Worm (Caenorhabditis elegans): ENCODE results near the gene rrf-3.

rrf-3 gene

DNA sequence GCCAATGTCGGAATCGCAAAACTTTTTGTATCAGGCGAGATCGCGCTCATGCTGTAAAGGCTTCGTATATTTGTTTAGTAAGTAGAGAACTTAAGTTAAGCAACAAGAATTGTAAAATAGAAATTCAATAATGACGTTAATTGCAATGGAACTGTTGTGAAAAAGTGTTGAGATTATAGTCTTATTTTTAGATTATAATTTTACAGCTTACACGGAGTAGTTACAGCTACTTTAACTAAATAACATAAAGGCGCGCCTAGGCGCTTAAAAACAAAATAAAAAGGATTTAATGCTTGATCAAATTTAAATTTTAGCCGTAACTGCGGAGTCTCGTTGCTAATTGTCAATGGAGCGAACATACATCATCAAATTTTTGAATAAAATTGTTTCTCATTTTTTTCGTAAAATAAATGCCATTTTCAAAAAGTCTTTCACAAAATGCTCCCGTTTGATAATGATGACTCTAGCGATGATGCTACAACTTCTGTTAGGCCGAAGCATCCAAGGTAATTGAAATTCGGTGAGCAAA is at the start of gene rrf-3, which contains the start of gene emb-27:
Gene rrf-3, plus strand, starts transcription at position 346 of the 529 bp plus-strand sequence.
Gene emb-27, minus strand, starts transcription at position 51 of the 529 bp plus-strand sequence.
- no peak for TF ChIP-seq unc-62 (GFP tag; optimal IDR thresholded peaks at IDR 0.05)

DNA sequence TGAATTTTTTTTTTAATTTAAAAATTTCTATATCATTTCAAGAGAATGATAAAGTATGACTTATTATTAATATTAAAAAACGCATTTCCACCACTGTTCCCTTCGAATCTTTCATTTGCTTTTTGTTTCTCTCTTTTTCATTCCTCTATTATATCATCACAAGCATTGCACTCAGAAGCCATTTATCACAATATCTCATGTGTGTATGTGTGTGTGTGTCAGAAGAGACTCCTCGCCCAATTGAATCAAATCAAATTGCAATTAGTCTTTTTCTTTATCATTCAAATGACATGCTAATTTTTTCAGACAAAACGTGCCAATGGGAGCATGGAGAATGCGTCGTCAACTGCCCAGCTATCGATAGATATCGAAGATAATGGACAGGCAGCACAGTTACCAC is 46.1 kb upstream of the rrf-3 start, which contains the start of gene unc-105:
Gene unc-105, plus strand, starts transcription at position 301 of the 400 bp plus-strand sequence.
- TF ChIP-seq unc-62 (GFP tag; optimal IDR thresholded peaks at IDR 0.05) = no peak

DNA sequence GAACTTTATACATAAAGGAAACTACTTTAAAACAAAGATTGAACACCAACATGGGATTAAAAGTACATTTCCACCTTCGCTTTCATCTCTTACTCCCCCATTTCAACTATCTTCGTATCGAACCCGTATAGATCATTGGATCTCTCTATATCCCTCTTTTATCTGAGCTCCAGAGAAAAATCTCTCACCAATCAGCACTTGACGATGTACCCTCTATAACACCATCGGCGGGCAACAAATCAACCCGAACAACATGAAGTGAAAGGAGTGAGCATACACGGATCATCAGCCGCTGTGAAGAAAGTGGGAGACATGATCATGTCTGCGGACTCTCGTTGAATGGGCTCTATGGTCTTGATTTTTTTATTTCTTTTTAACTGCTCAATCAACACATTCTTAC is 44.8 kb upstream of the rrf-3 start:
- no peak for TF ChIP-seq unc-62 (GFP tag; optimal IDR thresholded peaks at IDR 0.05)

DNA sequence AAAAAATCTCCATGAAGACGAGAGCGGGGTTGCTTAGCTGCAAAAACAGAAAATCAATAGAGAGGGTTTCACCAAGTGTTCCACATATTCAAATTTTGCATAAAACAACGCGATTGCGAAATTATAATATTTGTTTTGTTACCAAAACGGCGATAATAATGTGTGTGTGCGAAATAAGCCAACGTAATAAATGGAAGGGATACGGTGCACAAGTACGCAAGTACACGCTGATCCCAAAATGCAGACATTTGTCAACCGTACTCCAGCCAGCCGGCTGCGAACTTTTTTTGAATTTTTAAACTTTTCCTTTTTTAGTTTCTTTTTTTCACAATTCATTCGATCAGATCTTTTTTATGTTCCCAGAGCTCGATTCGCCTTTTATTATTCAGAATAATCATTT is 37.4 kb upstream of the rrf-3 start, which contains the start of gene ire-1:
Gene ire-1, minus strand, starts transcription at position 44 of the 400 bp plus-strand sequence.
- TF ChIP-seq unc-62 (GFP tag; optimal IDR thresholded peaks at IDR 0.05) = no peak

DNA sequence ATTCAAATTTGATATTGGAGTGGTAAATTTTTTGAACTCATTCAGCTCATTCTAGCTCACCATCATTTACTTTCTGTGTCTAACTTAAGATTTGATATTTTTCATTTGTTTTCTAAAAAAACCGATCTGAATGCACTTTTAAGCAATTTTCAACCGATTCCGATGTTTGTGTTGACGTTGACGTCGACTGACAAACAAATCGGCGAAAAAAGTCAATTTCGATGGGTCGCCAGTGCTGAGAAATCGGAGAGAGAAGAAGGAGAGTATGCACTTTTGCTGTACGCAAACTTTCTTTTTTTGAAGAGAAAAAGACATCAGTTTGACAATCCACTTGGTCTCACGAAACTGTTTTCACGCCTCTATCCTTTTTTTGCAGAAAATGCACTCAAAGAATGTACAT is 36.8 kb upstream of the rrf-3 start:
- TF ChIP-seq unc-62 (GFP tag; optimal IDR thresholded peaks at IDR 0.05) = no peak

DNA sequence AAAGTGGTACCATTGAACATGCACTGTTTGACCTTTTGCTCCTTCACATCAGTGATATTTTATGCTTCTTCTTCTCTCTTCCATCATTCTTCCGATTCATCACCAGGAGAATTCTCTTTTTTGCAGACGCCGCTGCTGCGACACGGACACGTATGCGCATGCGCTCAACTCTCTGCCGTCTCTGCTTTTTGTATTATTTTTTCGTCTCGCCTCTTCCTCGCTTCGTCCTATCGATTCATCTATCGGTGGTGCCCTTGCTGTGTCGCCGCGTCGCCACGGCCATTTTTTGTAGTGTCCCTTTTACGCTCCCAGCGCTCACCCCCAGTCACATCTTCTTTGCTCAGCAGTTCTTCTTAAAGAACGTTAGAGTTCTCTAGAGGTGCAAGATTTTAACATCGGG is 36.1 kb upstream of the rrf-3 start:
- no peak for TF ChIP-seq unc-62 (GFP tag; optimal IDR thresholded peaks at IDR 0.05)

DNA sequence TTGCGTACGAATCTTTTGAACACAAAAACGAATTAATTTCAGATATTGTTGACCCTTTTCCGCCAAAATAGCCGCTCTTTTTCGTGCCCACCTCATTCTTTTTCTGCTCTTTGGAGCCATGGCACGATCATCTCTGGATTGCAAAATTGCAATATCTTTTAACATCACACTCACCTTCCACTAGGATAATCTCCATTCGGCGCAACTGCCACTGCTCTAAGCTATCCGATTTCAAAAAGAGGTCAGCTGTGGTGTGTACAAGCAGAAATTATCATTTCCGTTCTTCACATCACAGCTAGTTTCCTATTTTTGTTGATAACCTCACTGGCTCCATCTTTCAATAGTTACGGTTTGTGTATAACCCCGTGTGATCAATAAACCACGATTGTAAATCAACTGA is 35.6 kb upstream of the rrf-3 start:
- TF ChIP-seq unc-62 (GFP tag; optimal IDR thresholded peaks at IDR 0.05) = no peak

DNA sequence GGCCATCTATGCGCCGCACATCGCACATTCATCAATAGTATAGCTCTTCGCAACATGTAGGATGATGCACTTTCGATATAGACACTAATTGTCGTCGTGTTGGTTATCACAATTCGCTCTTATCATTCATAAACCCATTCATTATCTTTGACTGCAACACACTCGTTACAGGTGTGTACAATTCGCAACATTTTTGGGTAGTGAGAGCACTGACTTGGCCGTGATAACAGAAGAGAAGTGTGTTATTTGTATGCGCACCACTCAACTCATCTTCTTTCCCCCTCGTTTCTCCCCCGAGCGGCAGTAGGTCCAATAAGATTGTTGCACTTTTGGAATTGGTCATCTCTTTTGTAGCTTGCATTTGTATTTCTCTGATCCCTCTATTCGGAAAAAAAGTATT is 35.0 kb upstream of the rrf-3 start:
- no peak for TF ChIP-seq unc-62 (GFP tag; optimal IDR thresholded peaks at IDR 0.05)

DNA sequence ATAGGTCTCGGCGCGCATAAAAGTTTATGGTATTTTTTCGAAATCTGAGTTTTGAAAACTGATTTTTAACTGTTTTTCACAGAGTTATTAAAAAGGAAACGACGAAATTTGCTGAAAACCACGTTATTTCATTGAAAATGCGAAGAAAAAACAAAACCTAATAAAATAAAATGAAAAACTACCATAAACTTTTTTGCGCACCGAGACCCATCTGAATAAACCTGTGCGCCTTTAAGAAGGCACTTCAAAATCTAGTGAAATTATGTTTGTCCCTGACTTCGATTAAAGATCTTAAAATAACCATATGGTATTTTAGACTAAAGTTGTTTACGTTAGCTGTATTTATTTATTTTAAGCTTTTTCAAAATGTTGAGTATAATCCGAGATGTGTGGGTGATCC is 34.5 kb upstream of the rrf-3 start:
- TF ChIP-seq unc-62 (GFP tag; optimal IDR thresholded peaks at IDR 0.05) = no peak

DNA sequence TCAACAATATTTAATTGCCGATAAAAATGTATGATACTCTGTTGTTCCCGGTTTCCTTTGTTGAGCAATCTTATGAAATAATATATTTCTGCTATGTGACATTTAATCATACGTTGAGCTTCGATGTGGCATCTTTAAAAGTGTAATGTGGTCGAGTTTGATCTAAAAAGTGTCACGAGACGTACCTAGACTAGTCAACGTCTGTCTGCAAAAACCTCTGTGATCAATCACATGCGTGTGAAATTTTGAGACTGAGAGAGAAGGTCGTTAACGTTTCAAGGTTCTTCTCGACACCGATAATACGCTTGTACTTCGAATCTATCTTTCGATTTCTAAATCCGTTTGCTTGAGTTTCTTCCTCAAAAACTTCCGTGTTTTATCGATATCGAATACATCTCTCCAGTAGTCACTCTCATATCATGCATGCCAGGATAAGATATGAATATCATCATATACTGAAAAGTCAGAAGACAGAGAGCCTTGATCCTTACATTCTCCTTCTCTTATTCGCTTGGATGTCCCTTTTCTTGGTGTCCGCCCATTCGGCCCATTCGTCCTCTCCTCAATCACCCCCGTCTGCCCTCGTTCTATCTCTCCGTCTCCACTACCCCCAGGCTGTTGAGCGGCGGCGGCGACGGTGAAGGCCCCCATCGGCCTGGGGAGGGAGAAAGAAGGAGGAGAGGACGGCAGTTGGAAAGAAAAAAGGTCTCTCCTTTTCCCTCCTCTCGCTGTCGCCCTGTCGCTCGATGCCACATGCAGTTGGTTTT is 33.8 kb upstream of the rrf-3 start:
- TF ChIP-seq unc-62 (GFP tag; optimal IDR thresholded peaks at IDR 0.05) = no peak

DNA sequence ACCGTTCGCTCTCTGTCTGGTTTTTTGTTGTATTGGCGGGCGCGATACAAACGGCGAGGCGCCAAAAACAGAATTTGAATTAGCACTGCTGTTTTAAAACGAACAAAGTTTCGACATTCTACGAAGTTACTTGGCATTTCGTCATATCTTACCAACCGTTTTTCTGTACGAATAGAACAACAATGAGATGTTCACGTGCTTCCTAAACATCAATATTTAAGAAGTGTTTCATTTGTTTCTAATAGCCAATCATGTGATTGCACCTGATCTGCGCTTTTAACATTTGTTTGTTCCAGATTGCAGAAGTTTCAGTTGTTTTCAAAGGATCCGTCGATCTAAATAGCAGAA is 33.3 kb upstream of the rrf-3 start:
- TF ChIP-seq unc-62 (GFP tag; optimal IDR thresholded peaks at IDR 0.05) = no peak

DNA sequence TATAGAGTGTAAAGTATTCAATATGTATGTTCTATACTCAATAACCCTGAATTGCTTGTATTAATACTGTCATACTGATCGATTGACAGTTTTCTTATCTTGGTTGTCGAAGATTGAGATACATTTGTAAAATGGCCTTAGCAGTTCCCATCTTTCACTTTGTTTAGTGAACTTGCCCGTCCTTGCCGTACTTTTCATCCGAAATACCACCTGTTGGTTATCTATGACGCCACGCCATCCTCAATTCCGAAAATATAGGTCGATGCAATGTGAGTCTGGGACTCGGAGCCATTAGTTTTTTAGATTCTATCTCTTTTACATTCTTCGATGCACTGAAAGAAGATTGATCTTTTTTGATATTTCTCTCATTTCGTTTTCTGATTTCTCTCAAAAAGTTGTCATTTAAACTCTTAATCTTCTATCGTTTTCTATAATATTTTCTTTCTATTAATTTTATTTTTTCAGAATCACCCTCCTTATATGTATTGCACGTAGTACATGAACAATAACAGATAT is 32.7 kb upstream of the rrf-3 start, which contains the start of gene ulp-4:
Gene ulp-4, plus strand, starts transcription at position 466 of the 516 bp plus-strand sequence.
- TF ChIP-seq unc-62 (GFP tag; optimal IDR thresholded peaks at IDR 0.05) = no peak

DNA sequence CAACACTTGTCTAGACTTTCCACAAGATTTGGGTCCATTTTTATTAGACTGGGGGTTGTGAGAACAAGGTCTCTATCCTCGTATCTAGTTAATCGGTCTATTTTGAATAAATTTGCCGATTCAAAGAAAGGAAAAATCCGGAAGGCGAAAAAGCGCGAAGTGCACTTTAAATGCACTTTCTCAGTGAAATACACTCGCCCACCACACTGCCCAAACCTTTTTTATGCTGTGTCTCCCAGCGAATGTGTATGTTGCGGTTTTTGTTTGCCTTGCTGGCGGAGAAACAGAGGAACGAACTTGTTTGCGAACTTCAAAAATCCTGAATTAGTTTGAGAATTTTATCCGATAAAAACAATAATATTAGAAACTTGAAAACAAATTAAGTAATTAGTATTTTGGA is 31.5 kb upstream of the rrf-3 start:
- no peak for TF ChIP-seq unc-62 (GFP tag; optimal IDR thresholded peaks at IDR 0.05)

DNA sequence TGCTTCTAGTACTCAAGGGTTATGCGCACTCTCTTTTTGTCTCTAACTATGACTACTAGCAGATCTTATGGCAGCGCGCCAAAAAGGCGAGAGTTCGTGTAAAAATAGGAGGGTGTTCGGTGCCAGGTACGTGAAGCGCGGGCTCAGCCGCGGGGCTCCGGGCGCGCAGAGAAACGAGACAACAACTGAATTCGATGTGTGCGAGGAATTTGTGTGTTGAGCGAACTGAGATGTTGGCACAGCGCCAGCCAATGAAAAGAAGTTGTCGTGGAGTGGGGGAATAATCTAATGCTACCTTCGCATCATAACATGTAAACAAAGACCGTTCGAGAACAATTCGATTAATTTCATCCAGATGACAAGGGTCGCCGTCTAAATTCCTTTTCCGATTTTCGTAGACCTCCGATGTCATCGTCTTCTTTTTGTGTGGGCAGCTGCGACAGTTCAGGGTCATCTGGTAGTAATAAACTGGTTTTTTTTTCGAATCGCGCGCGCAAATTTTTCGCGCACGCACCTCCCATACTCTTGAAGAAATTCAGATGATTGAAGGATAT is 30.8 kb upstream of the rrf-3 start:
- TF ChIP-seq unc-62 (GFP tag; optimal IDR thresholded peaks at IDR 0.05) = no peak

DNA sequence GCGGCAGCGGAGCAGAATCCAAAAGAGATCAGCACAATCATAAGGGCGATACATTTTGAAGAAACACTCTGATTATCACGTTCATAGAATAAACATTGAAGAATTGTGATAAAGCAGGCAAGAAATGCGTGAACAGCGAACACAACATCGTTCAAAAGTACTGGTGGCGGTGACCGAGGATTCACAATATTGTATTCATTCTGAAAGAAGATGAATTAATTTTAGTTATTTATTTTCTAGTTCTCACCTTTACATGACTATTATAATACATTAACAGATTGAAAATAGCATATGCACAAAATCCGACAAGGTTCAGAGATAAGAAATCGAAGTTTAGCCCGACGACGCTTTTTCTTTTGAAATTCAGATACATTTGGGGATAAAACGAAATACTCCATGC is 26.3 kb upstream of the rrf-3 start:
- no peak for TF ChIP-seq unc-62 (GFP tag; optimal IDR thresholded peaks at IDR 0.05)

DNA sequence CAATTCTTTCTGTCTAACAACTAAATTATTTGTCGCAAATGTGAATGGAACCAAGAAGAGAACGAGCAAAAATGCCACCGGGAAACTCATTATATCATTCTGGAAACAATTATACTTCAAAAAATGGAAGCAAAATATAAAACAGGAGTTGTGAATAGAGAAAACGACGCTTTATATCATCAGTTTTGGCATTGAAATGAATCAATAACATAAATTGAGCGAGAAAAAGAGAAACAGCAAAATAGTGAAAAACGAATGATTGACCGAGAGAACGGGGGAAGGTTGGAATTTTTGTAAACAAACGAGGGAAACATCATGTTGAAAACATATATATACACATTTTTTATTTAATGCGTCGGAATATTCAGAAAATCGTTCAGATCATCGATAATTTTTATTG is 25.4 kb upstream of the rrf-3 start, which contains the start of gene ctns-1:
Gene ctns-1, minus strand, starts transcription at position 101 of the 400 bp plus-strand sequence.
- no peak for TF ChIP-seq unc-62 (GFP tag; optimal IDR thresholded peaks at IDR 0.05)

DNA sequence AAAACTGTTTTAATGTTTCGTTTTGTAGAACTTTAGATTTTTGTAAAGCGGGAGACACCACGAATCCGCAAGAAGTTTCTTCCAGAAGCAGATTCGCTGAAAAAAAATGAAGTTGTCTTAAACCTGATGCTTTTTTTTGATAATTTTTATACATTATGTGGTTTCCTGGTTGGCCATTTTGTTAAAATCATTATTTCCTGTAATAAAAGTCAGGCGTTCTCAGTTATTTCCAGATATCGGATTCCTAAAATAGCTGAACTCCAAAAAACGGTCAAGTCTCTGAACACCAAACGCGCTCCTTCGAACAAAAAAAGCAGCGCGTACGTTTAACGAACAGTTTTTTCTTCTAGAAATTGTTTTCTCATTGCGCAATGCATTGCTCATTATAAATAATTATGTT is 24.9 kb upstream of the rrf-3 start:
- TF ChIP-seq unc-62 (GFP tag; optimal IDR thresholded peaks at IDR 0.05) = no peak

All from whole organism, dauer.